Worm (Caenorhabditis elegans) whole organism, early embryonic: ENCODE measurements around the gene K02F6.7.

Experiments used
- B0310.2 ChIP-seq: sonication (generic microtip); optimal IDR thresholded peaks from 2 replicates; lab custom pipeline; 2016; ENCODE audit warnings: mild to moderate bottlenecking, missing genetic modification characterization, missing compliant biosample characterization
- F13C5.2 ChIP-seq: sonication (generic microtip); optimal IDR thresholded peaks from 2 replicates; lab custom pipeline; 2017; ENCODE audit warnings: mild to moderate bottlenecking, missing genetic modification characterization, inconsistent platforms, missing compliant biosample characterization
- aly-1 ChIP-seq: sonication (generic microtip); optimal IDR thresholded peaks from 2 replicates; lab custom pipeline; 2016; ENCODE audit warnings: missing genetic modification characterization, missing compliant biosample characterization
- ama-1 ChIP-seq: fragments of 150-350 bp; optimal IDR thresholded peaks from 2 replicates; lab custom pipeline; 2014
- ceh-13 ChIP-seq: fragments of 200-800 bp; sonication (Bioruptor generic); optimal IDR thresholded peaks from 2 replicates; lab custom pipeline; 2018; ENCODE audit warnings: mild to moderate bottlenecking, missing genetic modification characterization, missing compliant biosample characterization
- ceh-36 ChIP-seq: sonication (generic microtip); optimal IDR thresholded peaks from 2 replicates; lab custom pipeline; 2016; ENCODE audit warnings: missing genetic modification characterization, inconsistent platforms, missing compliant biosample characterization
- ets-7 ChIP-seq: sonication (generic microtip); optimal IDR thresholded peaks from 2 replicates; lab custom pipeline; 2016; ENCODE audit warnings: missing genotype, missing genetic modification characterization, missing compliant biosample characterization
- flt-1 ChIP-seq: fragments of 200-800 bp; sonication (Bioruptor generic); IDR thresholded peaks from 2 replicates; pipeline ENCODE4 v1.3.6; 2022; ENCODE audit warnings: missing genetic modification characterization, missing compliant biosample characterization
- hmbx-1 ChIP-seq: sonication (generic microtip); optimal IDR thresholded peaks from 2 replicates; lab custom pipeline; 2016; ENCODE audit warnings: mild to moderate bottlenecking, missing genetic modification characterization, missing compliant biosample characterization
- hmg-4 ChIP-seq: fragments of 200-800 bp; sonication (Bioruptor generic); optimal IDR thresholded peaks from 2 replicates; lab custom pipeline; 2018; ENCODE audit warnings: mild to moderate bottlenecking, missing genetic modification characterization, missing compliant biosample characterization
- hnd-1 ChIP-seq: sonication (generic microtip); optimal IDR thresholded peaks from 2 replicates; lab custom pipeline; 2016; ENCODE audit warnings: missing genetic modification characterization, missing compliant biosample characterization
- pes-1 ChIP-seq: fragments of 200-800 bp; sonication (Bioruptor generic); IDR thresholded peaks from 2 replicates; pipeline ENCODE4 v1.3.6; 2022; ENCODE audit warnings: missing genetic modification reagents, missing genetic modification characterization, missing compliant biosample characterization
- scrt-1 ChIP-seq: fragments of 200-800 bp; sonication (Bioruptor generic); IDR thresholded peaks from 2 replicates; pipeline ENCODE4 v1.3.6; 2022; ENCODE audit warnings: missing genetic modification characterization, missing compliant biosample characterization
- sea-1 ChIP-seq: fragments of 200-800 bp; sonication (Bioruptor generic); conservative IDR thresholded peaks from 2 replicates; pipeline ENCODE4 v1.3.6; 2022; ENCODE audit warnings: missing genetic modification characterization, missing compliant biosample characterization
- tbx-11 ChIP-seq: fragments of 200-800 bp; sonication (Bioruptor generic); IDR thresholded peaks from 2 replicates; pipeline ENCODE4 v1.3.6; 2022; ENCODE audit warnings: missing genetic modification characterization, missing compliant biosample characterization
- tbx-37 ChIP-seq: fragments of 200-800 bp; sonication (Bioruptor generic); conservative IDR thresholded peaks from 2 replicates; pipeline ENCODE4 v1.3.6; 2022; ENCODE audit warnings: missing genetic modification reagents, missing genetic modification characterization, missing compliant biosample characterization
- tra-4 ChIP-seq: sonication (generic microtip); optimal IDR thresholded peaks from 2 replicates; lab custom pipeline; 2017; ENCODE audit warnings: missing genetic modification characterization, missing compliant biosample characterization

The K02F6.7 gene

ce11 chrII:2526887-2527286 lies 10.8 kb downstream of the K02F6.7 start:
- TF ChIP-seq ceh-36 (peak; percentile 67), hmbx-1 (tag; lab: Kevin White, UChicago) (no peak), scrt-1 (no peak)

- peak; percentile 97 for TF ChIP-seq ceh-36
- no peak for TF ChIP-seq sea-1
- no peak for TF ChIP-seq hnd-1 (tag; lab: Kevin White, UChicago)
- TF ChIP-seq pes-1, result 0 out of 2 replicates have a peak, but pooled peaks have one; percentile 40
- no peak for TF ChIP-seq B0310.2 (tag; lab: Kevin White, UChicago)
Observed at ce11 chrII:2525652-2526051, 12.0 kb downstream of the K02F6.7 start.

ce11 chrII:2521960-2522359 lies 15.7 kb downstream of the K02F6.7 start, which contains the start of gene bath-13:
bath-13 (minus strand) TSS chrII:2522060.
- TF ChIP-seq hnd-1 (tag; lab: Kevin White, UChicago) (no peak), B0310.2 (tag; lab: Kevin White, UChicago) (no peak), ceh-36 (no peak), hmg-4 (GFP tag; lab: Kevin White, UChicago) (no peak), tbx-11 (GFP tag; lab: Robert Waterston, UW) (no peak), ets-7 (tag; lab: Kevin White, UChicago) (no peak), pes-1 (no peak), aly-1 (tag; lab: Kevin White, UChicago) (no peak), tra-4 (tag; lab: Kevin White, UChicago) (no peak), ceh-13 (no peak), F13C5.2 (tag; lab: Kevin White, UChicago) (no peak), ama-1 (no peak), flt-1 (GFP tag; lab: Robert Waterston, UW) (no peak), sea-1 (no peak), tbx-37 (GFP tag; lab: Robert Waterston, UW) (no peak), scrt-1 (no peak), hmbx-1 (tag; lab: Kevin White, UChicago) (no peak)

ce11 chrII:2518487-2518886 lies 19.2 kb downstream of the K02F6.7 start:
- no peak for TF ChIP-seq ama-1

ce11 chrII:2504431-2504928 lies 33.2 kb downstream of the K02F6.7 start, which contains the start of gene gbas-1:
gbas-1 (plus strand) TSS chrII:2504878.
- TF ChIP-seq tra-4 (tag; lab: Kevin White, UChicago) (no peak), aly-1 (tag; lab: Kevin White, UChicago) (no peak), tbx-11 (GFP tag; lab: Robert Waterston, UW) (no peak), ceh-36 (no peak), scrt-1 (no peak), tbx-37 (GFP tag; lab: Robert Waterston, UW) (no peak), hmg-4 (GFP tag; lab: Kevin White, UChicago) (no peak), F13C5.2 (tag; lab: Kevin White, UChicago) (no peak), sea-1 (no peak)

- TF ChIP-seq sea-1 (no peak), tbx-37 (GFP tag; lab: Robert Waterston, UW) (no peak), pes-1 (no peak), hmg-4 (GFP tag; lab: Kevin White, UChicago) (no peak), tbx-11 (GFP tag; lab: Robert Waterston, UW) (no peak), tra-4 (tag; lab: Kevin White, UChicago) (no peak), aly-1 (tag; lab: Kevin White, UChicago) (no peak), ets-7 (tag; lab: Kevin White, UChicago) (no peak), ama-1 (no peak), hmbx-1 (tag; lab: Kevin White, UChicago) (no peak), ceh-36 (no peak), F13C5.2 (tag; lab: Kevin White, UChicago) (no peak)
Observed at ce11 chrII:2503703-2504430, 33.8 kb downstream of the K02F6.7 start.

- TF ChIP-seq tbx-11 (GFP tag; lab: Robert Waterston, UW) (no peak), sea-1 (no peak), ceh-36 (no peak), ama-1 (no peak), ceh-13 (no peak), hmbx-1 (tag; lab: Kevin White, UChicago) (no peak), aly-1 (tag; lab: Kevin White, UChicago) (no peak), hnd-1 (tag; lab: Kevin White, UChicago) (no peak), tra-4 (tag; lab: Kevin White, UChicago) (no peak), B0310.2 (tag; lab: Kevin White, UChicago) (no peak), pes-1 (no peak), tbx-37 (GFP tag; lab: Robert Waterston, UW) (no peak), flt-1 (GFP tag; lab: Robert Waterston, UW) (no peak), hmg-4 (GFP tag; lab: Kevin White, UChicago) (no peak), F13C5.2 (tag; lab: Kevin White, UChicago) (no peak), ets-7 (tag; lab: Kevin White, UChicago) (no peak), scrt-1 (no peak)
Observed at ce11 chrII:2488386-2488785, 49.3 kb downstream of the K02F6.7 start, which contains the start of gene F53G2.1. F53G2.1 (plus strand) TSS chrII:2488686.

ce11 chrII:2483507-2483906 lies 54.1 kb downstream of the K02F6.7 start, which contains the start of gene F53G2.13:
F53G2.13 (plus strand) TSS chrII:2483807.
- TF ChIP-seq F13C5.2 (tag; lab: Kevin White, UChicago) (no peak), hmbx-1 (tag; lab: Kevin White, UChicago) (no peak), scrt-1 (no peak), tbx-37 (GFP tag; lab: Robert Waterston, UW) (no peak), ama-1 (no peak), ceh-13 (no peak), ceh-36 (no peak), tbx-11 (GFP tag; lab: Robert Waterston, UW) (no peak), ets-7 (tag; lab: Kevin White, UChicago) (no peak)
